Fruit fly (Drosophila melanogaster) whole organism, pupa: ENCODE results near the gene MtnF.

Source experiments
- CG13204 ChIP-seq: fragments of 200-800 bp; sonication (Bioruptor generic); optimal IDR thresholded peaks from 2 replicates; lab custom pipeline; 2018; ENCODE audit warnings: missing biosample characterization, mild to moderate bottlenecking, missing genetic modification characterization, moderate library complexity
- CG34367 ChIP-seq: fragments of 200-800 bp; sonication (Bioruptor generic); optimal IDR thresholded peaks from 2 replicates; lab custom pipeline; 2018; ENCODE audit warnings: missing biosample characterization, mild to moderate bottlenecking, missing genetic modification characterization
- CG8159 ChIP-seq: fragments of 200-800 bp; sonication (Bioruptor generic); optimal IDR thresholded peaks from 3 replicates; lab custom pipeline; 2018; ENCODE audit warnings: missing biosample characterization, mild to moderate bottlenecking, missing genetic modification characterization, moderate library complexity
- D1 ChIP-seq: fragments of 200-800 bp; sonication (Bioruptor generic); optimal IDR thresholded peaks from 2 replicates; lab custom pipeline; 2018; ENCODE audit warnings: missing biosample characterization, mild to moderate bottlenecking, missing genetic modification characterization, moderate library complexity

DNA sequence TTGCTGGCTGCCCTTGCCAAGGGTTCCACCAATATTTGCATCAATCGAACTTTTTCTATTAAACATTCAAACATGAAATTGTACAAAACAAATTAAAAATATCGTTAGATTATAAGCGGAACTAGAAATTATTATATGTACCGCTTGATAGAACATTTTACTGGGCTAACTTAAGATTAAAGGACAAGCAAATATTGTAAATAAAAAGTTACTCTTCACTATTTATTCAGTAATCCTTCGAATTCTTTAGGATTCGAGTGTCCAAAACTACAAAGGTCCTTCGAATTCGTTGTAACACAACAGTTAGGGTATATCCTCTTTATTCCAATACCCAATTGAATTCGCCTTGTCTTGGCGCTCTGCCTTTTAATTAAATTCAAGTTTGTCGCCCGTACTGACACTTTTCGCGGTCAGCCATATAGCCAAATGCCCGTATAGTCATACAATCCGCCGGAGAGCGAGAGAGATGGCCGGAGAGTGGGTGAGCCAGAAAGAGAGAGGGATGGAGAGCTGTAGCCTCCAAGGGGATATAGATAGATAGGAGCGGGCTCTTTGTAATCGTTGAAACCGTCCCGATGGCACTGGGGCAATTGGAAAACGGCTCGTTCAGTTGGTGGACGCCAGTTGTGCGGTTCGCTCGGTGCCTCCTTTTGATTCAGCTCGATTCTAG lies 32.7 kb upstream of the MtnF start:
- TF ChIP-seq CG8159 (tag; lab: Kevin White, UChicago) = no peak
- TF ChIP-seq D1 (tag; lab: Kevin White, UChicago) = no peak
- TF ChIP-seq CG34367 (tag; lab: Kevin White, UChicago) = no peak
- no peak for TF ChIP-seq CG13204 (GFP tag; lab: Kevin White, UChicago)
